Worm (Caenorhabditis elegans) whole organism, L3 larva: ENCODE results near the gene F35F10.14.

Source experiments
- R02D3.7 ChIP-seq: fragments of 150-350 bp; optimal IDR thresholded peaks from 2 replicates; lab custom pipeline; 2014; ENCODE audit warnings: missing biosample characterization, missing genetic modification characterization
- aly-2 ChIP-seq: fragments of 150-350 bp; optimal IDR thresholded peaks from 2 replicates; lab custom pipeline; 2014; ENCODE audit warnings: missing biosample characterization, missing genetic modification characterization
- ama-1 ChIP-seq: fragments of 150-350 bp; optimal IDR thresholded peaks from 2 replicates; lab custom pipeline; 2018
- daf-12 ChIP-seq: fragments of 150-350 bp; optimal IDR thresholded peaks from 2 replicates; lab custom pipeline; 2014; ENCODE audit warnings: missing biosample characterization, missing genetic modification reagents, missing genetic modification characterization
- fos-1 ChIP-seq: fragments of 150-350 bp; optimal IDR thresholded peaks from 2 replicates; lab custom pipeline; 2014; ENCODE audit warnings: missing biosample characterization, missing genetic modification characterization
- lin-15B ChIP-seq: fragments of 150-350 bp; optimal IDR thresholded peaks from 2 replicates; lab custom pipeline; 2014; ENCODE audit warnings: missing biosample characterization, missing genetic modification characterization
- nhr-28 ChIP-seq: fragments of 150-350 bp; optimal IDR thresholded peaks from 2 replicates; lab custom pipeline; 2014; ENCODE audit warnings: missing biosample characterization, missing genetic modification characterization
- nhr-76 ChIP-seq: fragments of 150-350 bp; sonication (generic microtip); optimal IDR thresholded peaks from 5 replicates; lab custom pipeline; 2014; ENCODE audit warnings: missing biosample characterization, missing genetic modification characterization
- pqm-1 ChIP-seq: fragments of 150-350 bp; optimal IDR thresholded peaks from 2 replicates; lab custom pipeline; 2017; ENCODE audit warnings: missing biosample characterization, missing genetic modification characterization, inconsistent platforms
- snpc-4 ChIP-seq: fragments of 150-350 bp; optimal IDR thresholded peaks from 2 replicates; lab custom pipeline; 2014; ENCODE audit warnings: missing biosample characterization, missing genetic modification characterization
- ztf-11 ChIP-seq: fragments of 150-350 bp; optimal IDR thresholded peaks from 2 replicates; lab custom pipeline; 2014; ENCODE audit warnings: missing biosample characterization, missing genetic modification characterization

ce11 chrV:3324178-3324577, 4.3 kb upstream of the F35F10.14 start, which contains the start of gene C17B7.8:
- no peak for TF ChIP-seq ztf-11
- TF ChIP-seq snpc-4: no peak
- TF ChIP-seq daf-12: no peak
- TF ChIP-seq ama-1 (lab: Kevin White, UChicago): no peak
- no peak for TF ChIP-seq nhr-76 (tag; lab: Kevin White, UChicago)
- no peak for TF ChIP-seq fos-1 (tag; lab: Kevin White, UChicago)
- TF ChIP-seq lin-15B: no peak
- no peak for TF ChIP-seq aly-2 (tag; lab: Kevin White, UChicago)
- TF ChIP-seq nhr-28: no peak
- TF ChIP-seq R02D3.7 (tag; lab: Kevin White, UChicago): no peak
- TF ChIP-seq pqm-1 (tag; lab: Kevin White, UChicago): no peak
